Fruit fly (Drosophila melanogaster) whole organism, embryonic: ENCODE results near the gene Vha16-2.

Experiments used
- CG6854 ChIP-seq: fragments of 200-800 bp; sonication (Bioruptor generic); optimal IDR thresholded peaks from 3 replicates; lab custom pipeline; 2017; ENCODE audit warnings: missing biosample characterization, mild to moderate bottlenecking, missing genetic modification characterization
- inv ChIP-seq: fragments of 200-800 bp; sonication (Bioruptor generic); IDR thresholded peaks from 2 replicates; pipeline ENCODE4 v1.3.6; 2022; ENCODE audit warnings: missing biosample characterization, missing genetic modification characterization; ENCODE audit not compliant: partially characterized antibody
- luna ChIP-seq: fragments of 200-800 bp; sonication (Bioruptor generic); optimal IDR thresholded peaks from 2 replicates; lab custom pipeline; 2016; ENCODE audit warnings: missing biosample characterization, missing genetic modification characterization

DNA sequence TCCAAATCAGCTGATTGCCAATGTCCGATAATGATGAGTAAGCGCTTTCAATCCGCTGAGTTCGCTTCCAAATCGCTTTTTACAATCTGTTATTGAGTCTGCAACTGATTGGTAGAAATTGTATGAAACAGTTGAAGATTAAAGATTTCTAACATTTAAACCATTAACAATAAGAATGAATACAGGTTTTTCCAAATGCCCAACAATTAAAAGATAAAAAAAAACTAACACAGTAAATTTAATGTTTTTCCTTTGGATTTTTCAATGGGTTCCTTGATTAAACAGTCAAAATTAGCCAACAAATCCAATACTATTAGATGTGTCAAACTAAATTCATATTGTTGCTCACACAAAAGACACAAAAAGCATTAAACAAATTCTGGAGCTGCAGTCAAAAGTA is 29.9 kb upstream of the Vha16-2 start, which contains the start of gene CG7557:
- TF ChIP-seq inv (GFP tag; lab: Robert Waterston, UW) = no peak
- no peak for TF ChIP-seq luna (GFP tag; lab: Kevin White, UChicago)
- TF ChIP-seq CG6854 (GFP tag; lab: Kevin White, UChicago) = no peak
